Worm (Caenorhabditis elegans) whole organism, young adult: ENCODE measurements around the gene hex-3.

Source experiments
- C06A6.2 ChIP-seq: fragments of 200-800 bp; sonication (Bioruptor generic); conservative IDR thresholded peaks from 2 replicates; pipeline ENCODE4 v1.3.6; 2022; ENCODE audit warnings: missing genetic modification characterization, missing compliant biosample characterization
- F39B2.1 ChIP-seq: fragments of 200-800 bp; sonication (Bioruptor generic); IDR thresholded peaks from 2 replicates; pipeline ENCODE4 v1.3.6; 2022; ENCODE audit warnings: missing genetic modification reagents, missing genetic modification characterization, missing compliant biosample characterization
- T07F8.4 ChIP-seq: sonication (generic microtip); optimal IDR thresholded peaks from 2 replicates; lab custom pipeline; 2016; ENCODE audit warnings: mild to moderate bottlenecking, missing genetic modification characterization, moderate library complexity, missing compliant biosample characterization
- Y79H2A.3 ChIP-seq: fragments of 200-800 bp; sonication (Bioruptor generic); conservative IDR thresholded peaks from 2 replicates; pipeline ENCODE4 v1.3.6; 2022; ENCODE audit warnings: missing genetic modification reagents, missing genetic modification characterization, missing compliant biosample characterization
- ZK185.1 ChIP-seq: sonication (generic microtip); optimal IDR thresholded peaks from 2 replicates; lab custom pipeline; 2016; ENCODE audit warnings: mild to moderate bottlenecking, missing genetic modification characterization, missing compliant biosample characterization; ENCODE audit not compliant: poor library complexity, severe bottlenecking
- ama-1 ChIP-seq, 3 experiments: fragments of 150-350 bp in 1 of 3; sonication (generic microtip) in 2 of 3; optimal IDR thresholded peaks; 2 replicates each; lab custom pipeline; 2014 to 2018; ENCODE audit warnings: missing biosample characterization in 2 of 3, missing genetic modification characterization in 2 of 3, missing genetic modification reagents in 2 of 3
- ceh-27 ChIP-seq: fragments of 200-800 bp; sonication (Bioruptor generic); optimal IDR thresholded peaks from 2 replicates; lab custom pipeline; 2018; ENCODE audit warnings: mild to moderate bottlenecking, missing genetic modification characterization, moderate library complexity, missing compliant biosample characterization
- let-526 ChIP-seq: fragments of 200-800 bp; sonication (Bioruptor generic); IDR thresholded peaks from 2 replicates; pipeline ENCODE4 v1.3.6; 2022; ENCODE audit warnings: missing genetic modification reagents, missing genetic modification characterization, missing compliant biosample characterization
- lsy-27 ChIP-seq: sonication (generic microtip); optimal IDR thresholded peaks from 2 replicates; lab custom pipeline; 2017; ENCODE audit warnings: missing genetic modification characterization, mild to moderate bottlenecking, missing compliant biosample characterization, antibody characterized with exemption, missing genotype, borderline replicate concordance; ENCODE audit not compliant: insufficient read depth
- zim-3 ChIP-seq: sonication (generic microtip); optimal IDR thresholded peaks from 2 replicates; lab custom pipeline; 2017; ENCODE audit warnings: mild to moderate bottlenecking, missing genetic modification characterization, moderate library complexity, missing compliant biosample characterization

- TF ChIP-seq Y79H2A.3 (GFP tag; lab: Robert Waterston, UW) = no peak
- no peak for TF ChIP-seq ama-1 (optimal IDR thresholded peaks at IDR 0.05; lab: Kevin White, UChicago)
- no peak for TF ChIP-seq ama-1 (GFP tag; optimal IDR thresholded peaks at IDR 0.05; lab: Kevin White, UChicago)
- TF ChIP-seq T07F8.4 (tag; lab: Kevin White, UChicago) = no peak
- no peak for TF ChIP-seq zim-3 (tag; lab: Kevin White, UChicago)
- no peak for TF ChIP-seq let-526 (GFP tag; lab: Robert Waterston, UW)
- no peak for TF ChIP-seq F39B2.1 (GFP tag; lab: Robert Waterston, UW)
- TF ChIP-seq ceh-27 (GFP tag; lab: Kevin White, UChicago) = no peak
- no peak for TF ChIP-seq C06A6.2 (GFP tag; lab: Robert Waterston, UW)
- no peak for TF ChIP-seq ZK185.1
- no peak for TF ChIP-seq lsy-27 (tag; lab: Kevin White, UChicago)
Measured at ce11 chrIII:10806821-10807220, 42.2 kb upstream of the hex-3 start.
